Fruit fly (Drosophila melanogaster) whole organism, embryonic: ENCODE data around the gene Atac2.

Source experiments
- CG10267 ChIP-seq: fragments of 200-800 bp; sonication (Bioruptor generic); optimal IDR thresholded peaks from 2 replicates; lab custom pipeline; 2018; ENCODE audit warnings: missing biosample characterization, mild to moderate bottlenecking, missing genetic modification characterization, moderate library complexity
- CG12155 ChIP-seq: fragments of 200-800 bp; sonication (Bioruptor generic); optimal IDR thresholded peaks from 3 replicates; lab custom pipeline; 2016; ENCODE audit warnings: missing biosample characterization, missing genetic modification characterization
- CG13287 ChIP-seq: fragments of 200-800 bp; sonication (Bioruptor generic); IDR thresholded peaks from 2 replicates; pipeline ENCODE4 v1.3.6; 2022; ENCODE audit warnings: missing biosample characterization, missing genetic modification characterization; ENCODE audit not compliant: partially characterized antibody
- CG15479 ChIP-seq: fragments of 200-800 bp; sonication (Bioruptor generic); optimal IDR thresholded peaks from 3 replicates; lab custom pipeline; 2019; ENCODE audit warnings: missing biosample characterization, mild to moderate bottlenecking, missing genetic modification characterization, moderate library complexity
- CG15514 ChIP-seq: fragments of 200-800 bp; sonication (Bioruptor generic); optimal IDR thresholded peaks from 3 replicates; lab custom pipeline; 2017; ENCODE audit warnings: missing biosample characterization, missing genetic modification characterization, mild to moderate bottlenecking, moderate library complexity, missing genetic modification reagents
- CG1603 ChIP-seq: fragments of 200-800 bp; sonication (Bioruptor generic); optimal IDR thresholded peaks from 2 replicates; lab custom pipeline; 2019; ENCODE audit warnings: missing biosample characterization, mild to moderate bottlenecking, missing genetic modification characterization, moderate library complexity
- CG17568 ChIP-seq: fragments of 200-800 bp; sonication (Bioruptor generic); optimal IDR thresholded peaks from 2 replicates; lab custom pipeline; 2018; ENCODE audit warnings: missing biosample characterization, mild to moderate bottlenecking, missing genetic modification characterization, moderate library complexity
- CG18262 ChIP-seq: fragments of 200-800 bp; optimal IDR thresholded peaks from 3 replicates; lab custom pipeline; 2019; ENCODE audit warnings: missing biosample characterization, mild to moderate bottlenecking, missing genetic modification characterization, moderate library complexity
- CG1832 ChIP-seq: fragments of 200-800 bp; sonication (Bioruptor generic); optimal IDR thresholded peaks from 2 replicates; lab custom pipeline; 2017; ENCODE audit warnings: missing biosample characterization, mild to moderate bottlenecking, missing genetic modification characterization, inconsistent platforms
- CG2202 ChIP-seq: fragments of 200-800 bp; sonication (Bioruptor generic); optimal IDR thresholded peaks from 2 replicates; lab custom pipeline; 2018; ENCODE audit warnings: missing biosample characterization, mild to moderate bottlenecking, missing genetic modification characterization
- CG2678 ChIP-seq: fragments of 200-800 bp; sonication (Bioruptor generic); optimal IDR thresholded peaks from 3 replicates; lab custom pipeline; 2019; ENCODE audit warnings: missing biosample characterization, mild to moderate bottlenecking, missing genetic modification characterization, moderate library complexity
- CG31224 ChIP-seq: fragments of 200-800 bp; sonication (Bioruptor generic); IDR thresholded peaks from 2 replicates; pipeline ENCODE4 v1.3.6; 2022; ENCODE audit warnings: missing biosample characterization, missing genetic modification characterization
- CG31365 ChIP-seq: fragments of 200-800 bp; sonication (Bioruptor generic); optimal IDR thresholded peaks from 2 replicates; lab custom pipeline; 2018; ENCODE audit warnings: missing biosample characterization, mild to moderate bottlenecking, missing genetic modification characterization
- CG4404 ChIP-seq: fragments of 200-800 bp; sonication (Bioruptor generic); IDR thresholded peaks from 2 replicates; pipeline ENCODE4 v1.3.6; 2022; ENCODE audit warnings: missing biosample characterization, missing genetic modification characterization
- CG6765 ChIP-seq: fragments of 200-800 bp; sonication (Bioruptor generic); optimal IDR thresholded peaks from 3 replicates; lab custom pipeline; 2017; ENCODE audit warnings: missing biosample characterization, mild to moderate bottlenecking, missing genetic modification characterization
- CG6791 ChIP-seq: fragments of 200-800 bp; sonication (Bioruptor generic); IDR thresholded peaks from 3 replicates; pipeline ENCODE4 v1.3.6; 2022; ENCODE audit warnings: missing biosample characterization, missing genetic modification characterization; ENCODE audit not compliant: partially characterized antibody
- CG7987 ChIP-seq: fragments of 200-800 bp; sonication (Bioruptor generic); optimal IDR thresholded peaks from 2 replicates; lab custom pipeline; 2018; ENCODE audit warnings: missing biosample characterization, mild to moderate bottlenecking, missing genetic modification characterization, moderate library complexity
- CoRest ChIP-seq: fragments of 200-800 bp; sonication (Bioruptor generic); optimal IDR thresholded peaks from 3 replicates; lab custom pipeline; 2018; ENCODE audit warnings: missing biosample characterization, mild to moderate bottlenecking, missing genetic modification characterization, moderate library complexity
- Dbx ChIP-seq: fragments of 200-800 bp; sonication (Bioruptor generic); IDR thresholded peaks from 3 replicates; pipeline ENCODE4 v1.3.6; 2022; ENCODE audit warnings: missing biosample characterization, missing genetic modification characterization
- Deaf1 ChIP-seq: fragments of 200-800 bp; optimal IDR thresholded peaks from 3 replicates; lab custom pipeline; 2019; ENCODE audit warnings: missing biosample characterization, mild to moderate bottlenecking, missing genetic modification characterization, moderate library complexity
- ERR ChIP-seq: fragments of 200-800 bp; sonication (Bioruptor generic); optimal IDR thresholded peaks from 2 replicates; lab custom pipeline; 2016; ENCODE audit warnings: missing biosample characterization, missing genetic modification characterization
- HmgD ChIP-seq: fragments of 200-800 bp; sonication (Bioruptor generic); optimal IDR thresholded peaks from 3 replicates; lab custom pipeline; 2016; ENCODE audit warnings: missing biosample characterization, missing genetic modification characterization
- Lhr ChIP-seq: fragments of 200-800 bp; sonication (Bioruptor generic); optimal IDR thresholded peaks from 3 replicates; lab custom pipeline; 2017; ENCODE audit warnings: mild to moderate bottlenecking, missing biosample characterization, missing genetic modification reagents, missing genetic modification characterization
- MTF-1 ChIP-seq: fragments of 200-800 bp; sonication (Bioruptor generic); optimal IDR thresholded peaks from 2 replicates; lab custom pipeline; 2018; ENCODE audit warnings: missing biosample characterization, mild to moderate bottlenecking, missing genetic modification characterization, borderline replicate concordance
- Med ChIP-seq: fragments of 200-800 bp; sonication (Bioruptor generic); peaks from one replicate; lab custom pipeline; 2016; ENCODE audit warnings: missing biosample characterization, missing genetic modification characterization, mild to moderate bottlenecking, inconsistent platforms, moderate library complexity
- Neu2 ChIP-seq: fragments of 200-800 bp; sonication (Bioruptor generic); optimal IDR thresholded peaks from 3 replicates; lab custom pipeline; 2016; ENCODE audit warnings: missing biosample characterization, missing genetic modification characterization, borderline replicate concordance
- Nf-YC ChIP-seq: fragments of 200-800 bp; optimal IDR thresholded peaks from 3 replicates; lab custom pipeline; 2019; ENCODE audit warnings: missing biosample characterization, mild to moderate bottlenecking, missing genetic modification characterization, moderate library complexity
- Sox100B ChIP-seq: fragments of 200-800 bp; sonication (Bioruptor generic); optimal IDR thresholded peaks from 3 replicates; lab custom pipeline; 2018; ENCODE audit warnings: missing biosample characterization, mild to moderate bottlenecking, missing genetic modification characterization
- ac ChIP-seq: fragments of 200-800 bp; sonication (Bioruptor generic); optimal IDR thresholded peaks from 3 replicates; lab custom pipeline; 2017; ENCODE audit warnings: missing biosample characterization, mild to moderate bottlenecking, missing genetic modification characterization
- bab2 ChIP-seq: fragments of 200-800 bp; sonication (Bioruptor generic); optimal IDR thresholded peaks from 2 replicates; lab custom pipeline; 2016; ENCODE audit warnings: missing biosample characterization, missing genetic modification characterization
- caup ChIP-seq: fragments of 200-800 bp; sonication (Bioruptor generic); optimal IDR thresholded peaks from 3 replicates; lab custom pipeline; 2017; ENCODE audit warnings: missing biosample characterization, mild to moderate bottlenecking, missing genetic modification characterization, moderate library complexity; ENCODE audit not compliant: severe bottlenecking
- chinmo ChIP-seq: fragments of 200-800 bp; sonication (Bioruptor generic); IDR thresholded peaks from 4 replicates; pipeline ENCODE4 v1.3.6; 2022; ENCODE audit warnings: missing biosample characterization, missing genetic modification characterization; ENCODE audit not compliant: partially characterized antibody
- crc ChIP-seq: fragments of 200-800 bp; sonication (Bioruptor generic); optimal IDR thresholded peaks from 2 replicates; lab custom pipeline; 2016; ENCODE audit warnings: missing biosample characterization, missing genetic modification characterization
- dmrt11E ChIP-seq: fragments of 200-800 bp; sonication (Bioruptor generic); optimal IDR thresholded peaks from 3 replicates; lab custom pipeline; 2018; ENCODE audit warnings: missing biosample characterization, mild to moderate bottlenecking, missing genetic modification characterization, moderate library complexity
- gcm ChIP-seq: fragments of 200-800 bp; sonication (Bioruptor generic); optimal IDR thresholded peaks from 2 replicates; lab custom pipeline; 2019; ENCODE audit warnings: missing biosample characterization, mild to moderate bottlenecking, missing genetic modification characterization, moderate library complexity
- kni ChIP-seq: fragments of 200-800 bp; sonication (Bioruptor generic); optimal IDR thresholded peaks from 3 replicates; lab custom pipeline; 2017; ENCODE audit warnings: mild to moderate bottlenecking, missing biosample characterization, missing genetic modification reagents, missing genetic modification characterization
- lmd ChIP-seq: fragments of 200-800 bp; sonication (Bioruptor generic); IDR thresholded peaks from 2 replicates; pipeline ENCODE4 v1.3.6; 2022; ENCODE audit warnings: missing biosample characterization, missing genetic modification characterization
- nerfin-1 ChIP-seq: fragments of 200-800 bp; sonication (Bioruptor generic); optimal IDR thresholded peaks from 3 replicates; lab custom pipeline; 2019; ENCODE audit warnings: missing biosample characterization, mild to moderate bottlenecking, missing genetic modification characterization, moderate library complexity
- odd ChIP-seq: fragments of 200-800 bp; sonication (Bioruptor generic); optimal IDR thresholded peaks from 2 replicates; lab custom pipeline; 2017; ENCODE audit warnings: missing biosample characterization, mild to moderate bottlenecking, missing genetic modification characterization
- pb ChIP-seq: fragments of 200-800 bp; sonication (Bioruptor generic); optimal IDR thresholded peaks from 3 replicates; lab custom pipeline; 2016; ENCODE audit warnings: missing biosample characterization, missing genetic modification characterization
- pros ChIP-seq: fragments of 200-800 bp; sonication (Bioruptor generic); optimal IDR thresholded peaks from 3 replicates; lab custom pipeline; 2019; ENCODE audit warnings: missing biosample characterization, mild to moderate bottlenecking, missing genetic modification characterization, moderate library complexity
- ro ChIP-seq: fragments of 200-800 bp; sonication (Bioruptor generic); IDR thresholded peaks from 2 replicates; pipeline ENCODE4 v1.3.6; 2022; ENCODE audit warnings: missing biosample characterization, missing genetic modification characterization
- sc ChIP-seq, 3 experiments: fragments of >200 bp in 2 of 3; fragments of 200-800 bp in 1 of 3; sonication (Bioruptor generic) in 1 of 3; optimal IDR thresholded peaks; 2 replicates in 2 of 3; 3 replicates in 1 of 3; lab custom pipeline; 2017; ENCODE audit warnings: mild to moderate bottlenecking in 1 of 3, missing biosample characterization in 1 of 3, missing genetic modification characterization in 1 of 3, missing genetic modification reagents in 1 of 3
- sens ChIP-seq: fragments of 200-800 bp; sonication (Bioruptor generic); peaks from one replicate; lab custom pipeline; 2016; ENCODE audit warnings: missing biosample characterization, missing genetic modification characterization
- sens-2 ChIP-seq: fragments of 200-800 bp; sonication (Bioruptor generic); IDR thresholded peaks from 2 replicates; pipeline ENCODE4 v1.3.6; 2022; ENCODE audit warnings: missing biosample characterization, missing genetic modification characterization
- sim ChIP-seq: fragments of 200-800 bp; sonication (Bioruptor generic); IDR thresholded peaks from 2 replicates; pipeline ENCODE4 v1.3.6; 2022; ENCODE audit warnings: missing biosample characterization, missing genetic modification characterization
- vvl ChIP-seq: fragments of 200-800 bp; sonication (Bioruptor generic); IDR thresholded peaks from 2 replicates; pipeline ENCODE4 v1.3.6; 2022; ENCODE audit warnings: missing biosample characterization, missing genetic modification characterization
- wek ChIP-seq: fragments of 200-800 bp; sonication (Bioruptor generic); optimal IDR thresholded peaks from 3 replicates; lab custom pipeline; 2018; ENCODE audit warnings: missing biosample characterization, mild to moderate bottlenecking, missing genetic modification characterization, moderate library complexity
- zen ChIP-seq: fragments of 200-800 bp; sonication (Bioruptor generic); optimal IDR thresholded peaks from 3 replicates; lab custom pipeline; 2018; ENCODE audit warnings: missing biosample characterization, mild to moderate bottlenecking, missing genetic modification characterization, moderate library complexity

The Atac2 gene

dm6 chr2L:18625470-18625869 lies 13.4 kb upstream of the Atac2 start (continued):
- TF ChIP-seq lmd (GFP tag; lab: Robert Waterston, UW) (no peak), CG6791 (GFP tag; lab: Robert Waterston, UW) (no peak), chinmo (GFP tag; lab: Robert Waterston, UW) (0 out of 4 replicates have a peak, but pooled peaks have one; percentile 15), CG1603 (peak; percentile 39), CoRest (no peak), crc (GFP tag; lab: Kevin White, UChicago) (peak; percentile 12), Nf-YC (tag; lab: Kevin White, UChicago) (no peak), sim (GFP tag; lab: Robert Waterston, UW) (peak; percentile 32; the same call in 1 of the 2 replicates), pb (no peak), CG15514 (peak; percentile 23), Dbx (GFP tag; lab: Robert Waterston, UW) (no peak), Deaf1 (tag; lab: Kevin White, UChicago) (no peak), CG15479 (GFP tag; lab: Kevin White, UChicago) (peak; percentile 52), dmrt11E (tag; lab: Kevin White, UChicago) (peak; percentile 49), CG18262 (peak; percentile 12), CG31224 (GFP tag; lab: Robert Waterston, UW) (no peak), pros (peak; percentile 21), CG4404 (no peak), CG17568 (peak; percentile 9), caup (GFP tag; lab: Kevin White, UChicago) (peak; percentile 51), nerfin-1 (no peak), CG6765 (GFP tag; lab: Kevin White, UChicago) (peak; percentile 2), CG10267 (peak; percentile 12), sens (GFP tag; lab: Kevin White, UChicago) (peak; percentile 86), bab2 (GFP tag; lab: Kevin White, UChicago) (peak; percentile 24), sc (optimal IDR thresholded peaks at IDR 0.05; lab: Kevin White, UChicago) (no peak), sc (GFP tag; optimal IDR thresholded peaks at IDR 0.05; lab: Kevin White, UChicago) (peak; percentile 34), CG13287 (GFP tag; lab: Robert Waterston, UW) (no peak), CG7987 (GFP tag; lab: Kevin White, UChicago) (peak; percentile 7), gcm (GFP tag; lab: Kevin White, UChicago) (peak; percentile 6), Med (peak; percentile 14), CG2202 (tag; lab: Kevin White, UChicago) (peak; percentile 55), odd (GFP tag; lab: Kevin White, UChicago) (peak; percentile 44), kni (GFP tag; lab: Kevin White, UChicago) (peak; percentile 19), sens-2 (peak; percentile 8; the same call in 1 of the 2 replicates), HmgD (GFP tag; lab: Kevin White, UChicago) (no peak), Lhr (no peak), vvl (GFP tag; lab: Robert Waterston, UW) (0 out of 2 replicates have a peak, but pooled peaks have one; percentile 4), ac (GFP tag; lab: Kevin White, UChicago) (peak; percentile 54), zen (peak; percentile 19), Sox100B (GFP tag; lab: Kevin White, UChicago) (peak; percentile 27), CG2678 (peak; percentile 9), CG1832 (no peak), CG12155 (no peak), CG31365 (peak; percentile 1), ro (GFP tag; lab: Robert Waterston, UW) (no peak), wek (GFP tag; lab: Kevin White, UChicago) (peak; percentile 50), Neu2 (GFP tag; lab: Kevin White, UChicago) (peak; percentile 6), ERR (GFP tag; lab: Kevin White, UChicago) (no peak), MTF-1 (GFP tag; lab: Kevin White, UChicago) (peak; percentile 43)
